Fruit fly (Drosophila melanogaster): ENCODE measurements around the gene CG6885.

DNA sequence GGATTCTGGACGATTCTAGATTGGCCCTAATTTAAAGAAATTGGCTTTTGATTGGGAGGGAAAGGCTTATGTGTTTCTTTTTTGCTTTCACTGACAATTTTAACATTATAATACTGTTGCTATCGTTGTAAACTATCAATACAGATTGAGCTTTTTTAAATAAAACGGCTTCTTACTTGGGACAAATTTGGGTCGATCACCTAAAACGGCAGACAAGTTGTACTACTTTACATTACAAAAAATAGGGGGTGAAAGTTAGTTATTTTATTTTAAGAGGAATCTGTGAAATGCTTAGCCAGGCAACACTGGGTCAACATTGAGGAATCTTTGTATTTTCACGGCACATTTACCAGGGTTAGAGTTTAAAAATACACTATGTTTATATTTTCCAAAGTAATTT, 46.0 kb upstream of the CG6885 start, which contains the start of gene Dic4:
- TF ChIP-seq CG16863 (GFP tag; optimal IDR thresholded peaks at IDR 0.05) = no peak
- no peak for TF ChIP-seq CG43689 (GFP tag; IDR thresholded peaks at IDR 0.05)
- TF ChIP-seq CG15696 (tag; optimal IDR thresholded peaks at IDR 0.05) = no peak

Data from whole organism, embryonic.